Fruit fly (Drosophila melanogaster) whole organism, embryonic: ENCODE data around the gene Mfe2.

Experiments used
- CG10321 ChIP-seq: fragments of 200-800 bp; sonication (Bioruptor generic); IDR thresholded peaks from 2 replicates; pipeline ENCODE4 v1.3.6; 2022; ENCODE audit warnings: missing biosample characterization, missing genetic modification characterization
- CG10543 ChIP-seq: fragments of 200-800 bp; sonication (Bioruptor generic); optimal IDR thresholded peaks from 3 replicates; lab custom pipeline; 2017; ENCODE audit warnings: missing biosample characterization, mild to moderate bottlenecking, missing genetic modification characterization, moderate library complexity
- CG10959 ChIP-seq: fragments of 200-800 bp; sonication (Bioruptor generic); IDR thresholded peaks from 2 replicates; pipeline ENCODE4 v1.3.6; 2022; ENCODE audit warnings: missing biosample characterization, missing genetic modification characterization
- CG11696 ChIP-seq: fragments of 200-800 bp; sonication (Bioruptor generic); IDR thresholded peaks from 2 replicates; pipeline ENCODE4 v1.3.6; 2022; ENCODE audit warnings: missing biosample characterization, missing genetic modification characterization
- CG14441 ChIP-seq: fragments of 200-800 bp; sonication (Bioruptor generic); IDR thresholded peaks from 2 replicates; pipeline ENCODE4 v1.3.6; 2022; ENCODE audit warnings: missing biosample characterization, missing genetic modification characterization
- CG14860 ChIP-seq: fragments of 200-800 bp; sonication (Bioruptor generic); IDR thresholded peaks from 3 replicates; pipeline ENCODE4 v1.3.6; 2022; ENCODE audit warnings: missing biosample characterization, missing genetic modification characterization; ENCODE audit not compliant: partially characterized antibody
- CG15514 ChIP-seq: fragments of 200-800 bp; sonication (Bioruptor generic); optimal IDR thresholded peaks from 3 replicates; lab custom pipeline; 2017; ENCODE audit warnings: missing biosample characterization, missing genetic modification characterization, mild to moderate bottlenecking, moderate library complexity, missing genetic modification reagents
- CG1792 ChIP-seq: fragments of 200-800 bp; sonication (Bioruptor generic); optimal IDR thresholded peaks from 2 replicates; lab custom pipeline; 2016; ENCODE audit warnings: missing biosample characterization, missing genetic modification characterization
- CG2116 ChIP-seq: fragments of 200-800 bp; sonication (Bioruptor generic); optimal IDR thresholded peaks from 3 replicates; lab custom pipeline; 2018; ENCODE audit warnings: missing biosample characterization, mild to moderate bottlenecking, missing genetic modification characterization
- CG30403 ChIP-seq: fragments of 200-800 bp; sonication (Bioruptor generic); optimal IDR thresholded peaks from 3 replicates; lab custom pipeline; 2016; ENCODE audit warnings: missing biosample characterization, missing genetic modification characterization
- CG30431 ChIP-seq: fragments of 200-800 bp; sonication (Bioruptor generic); optimal IDR thresholded peaks from 2 replicates; lab custom pipeline; 2017; ENCODE audit warnings: missing biosample characterization, missing genetic modification characterization
- CG3163 ChIP-seq: fragments of 200-800 bp; sonication (Bioruptor generic); optimal IDR thresholded peaks from 3 replicates; lab custom pipeline; 2016; ENCODE audit warnings: missing biosample characterization, missing genetic modification characterization
- CG3407 ChIP-seq: fragments of 200-800 bp; sonication (Bioruptor generic); optimal IDR thresholded peaks from 2 replicates; lab custom pipeline; 2018; ENCODE audit warnings: missing biosample characterization, mild to moderate bottlenecking, missing genetic modification characterization
- CG34224 ChIP-seq: fragments of 200-800 bp; sonication (Bioruptor generic); IDR thresholded peaks from 3 replicates; pipeline ENCODE4 v1.3.6; 2022; ENCODE audit warnings: missing biosample characterization, missing genetic modification characterization; ENCODE audit not compliant: partially characterized antibody
- CG4328 ChIP-seq: fragments of 200-800 bp; sonication (Bioruptor generic); optimal IDR thresholded peaks from 3 replicates; lab custom pipeline; 2017; ENCODE audit warnings: missing biosample characterization, missing genetic modification reagents, missing genetic modification characterization
- CG7786 ChIP-seq: fragments of 200-800 bp; sonication (Bioruptor generic); optimal IDR thresholded peaks from 2 replicates; lab custom pipeline; 2016; ENCODE audit warnings: missing biosample characterization, missing genetic modification characterization
- CG7839 ChIP-seq: fragments of 200-800 bp; sonication (Bioruptor generic); optimal IDR thresholded peaks from 3 replicates; lab custom pipeline; 2018; ENCODE audit warnings: missing biosample characterization, mild to moderate bottlenecking, missing genetic modification characterization, moderate library complexity
- Camta ChIP-seq: fragments of 200-800 bp; sonication (Bioruptor generic); optimal IDR thresholded peaks from 2 replicates; lab custom pipeline; 2016; ENCODE audit warnings: missing biosample characterization, missing genetic modification characterization
- Deaf1 ChIP-seq: fragments of 200-800 bp; optimal IDR thresholded peaks from 3 replicates; lab custom pipeline; 2019; ENCODE audit warnings: missing biosample characterization, mild to moderate bottlenecking, missing genetic modification characterization, moderate library complexity
- Dref ChIP-seq: fragments of 200-800 bp; sonication (Bioruptor generic); IDR thresholded peaks from 2 replicates; pipeline ENCODE4 v1.3.6; 2022; ENCODE audit warnings: missing biosample characterization, missing genetic modification characterization
- Elba2 ChIP-seq: fragments of 200-800 bp; sonication (Bioruptor generic); optimal IDR thresholded peaks from 3 replicates; lab custom pipeline; 2016; ENCODE audit warnings: missing biosample characterization, missing genetic modification characterization
- Hey ChIP-seq: fragments of 200-800 bp; sonication (Bioruptor generic); optimal IDR thresholded peaks from 3 replicates; lab custom pipeline; 2018; ENCODE audit warnings: missing biosample characterization, mild to moderate bottlenecking, missing genetic modification characterization
- MBD-R2 ChIP-seq: fragments of 200-800 bp; sonication (Bioruptor generic); IDR thresholded peaks from 2 replicates; pipeline ENCODE4 v1.3.6; 2022; ENCODE audit warnings: missing biosample characterization, missing genetic modification characterization
- Max ChIP-seq: fragments of 200-800 bp; sonication (Bioruptor generic); optimal IDR thresholded peaks from 2 replicates; lab custom pipeline; 2016; ENCODE audit warnings: missing biosample characterization, mild to moderate bottlenecking, missing genetic modification characterization
- Mrtf ChIP-seq: fragments of 200-800 bp; sonication (Bioruptor generic); IDR thresholded peaks from 3 replicates; pipeline ENCODE4 v1.3.6; 2022; ENCODE audit warnings: missing biosample characterization, missing genetic modification characterization
- NFAT ChIP-seq: fragments of 200-800 bp; sonication (Bioruptor generic); IDR thresholded peaks from 2 replicates; pipeline ENCODE4 v1.3.6; 2022; ENCODE audit warnings: missing biosample characterization, missing genetic modification characterization
- Neu2 ChIP-seq: fragments of 200-800 bp; sonication (Bioruptor generic); optimal IDR thresholded peaks from 3 replicates; lab custom pipeline; 2016; ENCODE audit warnings: missing biosample characterization, missing genetic modification characterization, borderline replicate concordance
- Sox100B ChIP-seq: fragments of 200-800 bp; sonication (Bioruptor generic); optimal IDR thresholded peaks from 3 replicates; lab custom pipeline; 2018; ENCODE audit warnings: missing biosample characterization, mild to moderate bottlenecking, missing genetic modification characterization
- ase ChIP-seq: fragments of 200-800 bp; sonication (Bioruptor generic); IDR thresholded peaks from 3 replicates; pipeline ENCODE4 v1.3.6; 2022; ENCODE audit warnings: missing biosample characterization, missing genetic modification characterization
- bsh ChIP-seq, 2 experiments: fragments of 200-800 bp; sonication (Bioruptor generic); optimal IDR thresholded peaks; 2 replicates each; lab custom pipeline; 2017 to 2018; ENCODE audit warnings: mild to moderate bottlenecking in 2 of 2, missing biosample characterization in 2 of 2, missing genetic modification characterization in 2 of 2, moderate library complexity in 1 of 2
- ci ChIP-seq: fragments of 200-800 bp; sonication (Bioruptor generic); IDR thresholded peaks from 3 replicates; pipeline ENCODE4 v1.3.6; 2022; ENCODE audit warnings: missing biosample characterization, missing genetic modification characterization
- dati ChIP-seq: fragments of 200-800 bp; sonication (Bioruptor generic); IDR thresholded peaks from 2 replicates; pipeline ENCODE4 v1.3.6; 2022; ENCODE audit warnings: missing biosample characterization, missing genetic modification characterization
- dpn ChIP-seq, 2 experiments: fragments of 200-800 bp; sonication (Bioruptor generic); optimal IDR thresholded peaks; 3 replicates each; lab custom pipeline; 2016; ENCODE audit warnings: missing biosample characterization in 2 of 2, missing genetic modification characterization in 2 of 2
- ewg ChIP-seq: fragments of 200-800 bp; sonication (Bioruptor generic); optimal IDR thresholded peaks from 3 replicates; lab custom pipeline; 2017; ENCODE audit warnings: mild to moderate bottlenecking, missing biosample characterization, missing genetic modification reagents, missing genetic modification characterization
- fd96Cb ChIP-seq: fragments of 200-800 bp; sonication (Bioruptor generic); optimal IDR thresholded peaks from 2 replicates; lab custom pipeline; 2018; ENCODE audit warnings: missing biosample characterization, mild to moderate bottlenecking, missing genetic modification characterization, moderate library complexity
- gfzf ChIP-seq: fragments of 200-800 bp; sonication (Bioruptor generic); optimal IDR thresholded peaks from 2 replicates; lab custom pipeline; 2016; ENCODE audit warnings: missing biosample characterization, mild to moderate bottlenecking, missing genetic modification characterization, moderate library complexity
- grn ChIP-seq: fragments of 200-800 bp; sonication (Bioruptor generic); optimal IDR thresholded peaks from 3 replicates; lab custom pipeline; 2017; ENCODE audit warnings: missing biosample characterization, missing genetic modification characterization
- ind ChIP-seq: fragments of 200-800 bp; sonication (Bioruptor generic); optimal IDR thresholded peaks from 3 replicates; lab custom pipeline; 2016; ENCODE audit warnings: missing biosample characterization, missing genetic modification characterization
- ken ChIP-seq: fragments of 200-800 bp; sonication (Bioruptor generic); IDR thresholded peaks from 3 replicates; pipeline ENCODE4 v1.3.6; 2022; ENCODE audit warnings: missing biosample characterization, missing genetic modification characterization
- nerfin-2 ChIP-seq: fragments of 200-800 bp; sonication (Bioruptor generic); IDR thresholded peaks from 2 replicates; pipeline ENCODE4 v1.3.6; 2022; ENCODE audit warnings: missing biosample characterization, missing genetic modification characterization; ENCODE audit not compliant: partially characterized antibody
- phol ChIP-seq: fragments of 200-800 bp; sonication (Bioruptor generic); optimal IDR thresholded peaks from 3 replicates; lab custom pipeline; 2018; ENCODE audit warnings: missing biosample characterization, mild to moderate bottlenecking, missing genetic modification characterization, moderate library complexity
- prd ChIP-seq, 3 experiments: fragments of >200 bp in 2 of 3; fragments of 200-800 bp in 1 of 3; sonication (Bioruptor generic) in 1 of 3; optimal IDR thresholded peaks in 2 of 3; IDR thresholded peaks in 1 of 3; 2 replicates in 2 of 3; 3 replicates in 1 of 3; pipeline versions ENCODE4 v1.3.6 to Lab custom; 2017 to 2022; ENCODE audit warnings: missing biosample characterization in 1 of 3, missing genetic modification characterization in 1 of 3
- rib ChIP-seq: fragments of 200-800 bp; sonication (Bioruptor generic); IDR thresholded peaks from 2 replicates; pipeline ENCODE4 v1.3.6; 2022; ENCODE audit warnings: missing biosample characterization, missing genetic modification characterization
- sc ChIP-seq, 3 experiments: fragments of >200 bp in 2 of 3; fragments of 200-800 bp in 1 of 3; sonication (Bioruptor generic) in 1 of 3; optimal IDR thresholded peaks; 2 replicates in 2 of 3; 3 replicates in 1 of 3; lab custom pipeline; 2017; ENCODE audit warnings: mild to moderate bottlenecking in 1 of 3, missing biosample characterization in 1 of 3, missing genetic modification characterization in 1 of 3, missing genetic modification reagents in 1 of 3
- sd ChIP-seq: fragments of 200-800 bp; sonication (Bioruptor generic); optimal IDR thresholded peaks from 3 replicates; lab custom pipeline; 2018; ENCODE audit warnings: missing biosample characterization, mild to moderate bottlenecking, missing genetic modification characterization, moderate library complexity
- sens ChIP-seq: fragments of 200-800 bp; sonication (Bioruptor generic); peaks from one replicate; lab custom pipeline; 2016; ENCODE audit warnings: missing biosample characterization, missing genetic modification characterization
- slou ChIP-seq: fragments of 200-800 bp; sonication (Bioruptor generic); optimal IDR thresholded peaks from 3 replicates; lab custom pipeline; 2016; ENCODE audit warnings: missing biosample characterization, missing genetic modification characterization
- tin ChIP-seq: fragments of 200-800 bp; sonication (Bioruptor generic); optimal IDR thresholded peaks from 3 replicates; lab custom pipeline; 2016; ENCODE audit warnings: missing biosample characterization, missing genetic modification characterization
- tup ChIP-seq: fragments of 200-800 bp; sonication (Bioruptor generic); optimal IDR thresholded peaks from 2 replicates; lab custom pipeline; 2016; ENCODE audit warnings: missing biosample characterization, mild to moderate bottlenecking, missing genetic modification characterization, moderate library complexity

Mfe2 gene

DNA sequence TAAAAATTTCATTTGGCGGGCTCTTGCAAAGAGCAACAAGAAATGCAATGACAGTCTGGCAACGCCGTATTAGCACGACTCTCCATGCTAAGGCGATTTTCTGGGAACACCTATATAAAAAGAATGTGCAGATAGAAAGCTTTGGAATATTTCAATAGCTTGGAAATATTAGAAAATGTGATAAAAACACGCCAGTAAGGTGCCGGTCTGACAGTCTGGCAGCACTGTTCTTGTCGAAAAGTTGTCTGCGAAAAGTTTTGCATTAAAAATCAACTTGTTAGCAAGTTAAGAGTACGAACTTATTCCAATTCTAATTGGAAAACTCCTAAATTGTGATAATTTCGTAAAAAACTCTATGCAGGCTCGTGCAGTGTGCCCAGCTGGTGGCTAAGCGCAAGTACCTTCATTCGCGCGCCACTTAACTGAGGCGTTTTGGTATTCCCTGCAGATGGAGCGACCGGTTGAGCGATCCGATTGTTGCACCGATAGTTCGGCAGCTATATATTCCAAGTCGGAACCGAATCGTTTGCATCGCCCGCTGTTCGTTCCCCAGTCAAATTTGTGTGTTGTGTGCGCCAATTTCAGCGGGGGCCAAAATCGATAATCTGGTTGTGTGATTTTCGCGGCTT is 7.2 kb downstream of the Mfe2 start, which contains the start of gene eas (continued):
- TF ChIP-seq dpn (GFP tag; optimal IDR thresholded peaks at IDR 0.05; lab: Kevin White, UChicago) (peak in 1 of 2 experiments; percentile 37), Mrtf (GFP tag; lab: Robert Waterston, UW) (no peak), CG30431 (GFP tag; lab: Kevin White, UChicago) (no peak), tin (GFP tag; lab: Kevin White, UChicago) (peak; percentile 36), CG1792 (no peak), ase (GFP tag; lab: Robert Waterston, UW) (no peak), CG7839 (tag; lab: Kevin White, UChicago) (no peak), CG7786 (GFP tag; lab: Kevin White, UChicago) (peak; percentile 1), MBD-R2 (GFP tag; lab: Robert Waterston, UW) (peak; percentile 55), sc (optimal IDR thresholded peaks at IDR 0.05; lab: Kevin White, UChicago) (no peak), sc (GFP tag; optimal IDR thresholded peaks at IDR 0.05; lab: Kevin White, UChicago) (no peak), Camta (no peak), slou (GFP tag; lab: Kevin White, UChicago) (no peak), ind (GFP tag; lab: Kevin White, UChicago) (peak; percentile 13), CG10321 (GFP tag; lab: Robert Waterston, UW) (no peak), Hey (tag; lab: Kevin White, UChicago) (no peak), CG2116 (GFP tag; lab: Kevin White, UChicago) (peak; percentile 72), NFAT (GFP tag; lab: Robert Waterston, UW) (peak; percentile 27; the same call in 1 of the 2 replicates), CG10959 (GFP tag; lab: Robert Waterston, UW) (no peak), Deaf1 (tag; lab: Kevin White, UChicago) (peak; percentile 65), Elba2 (GFP tag; lab: Kevin White, UChicago) (peak; percentile 26), tup (no peak), CG30403 (peak; percentile 10), Max (GFP tag; lab: Kevin White, UChicago) (peak; percentile 19), CG3163 (GFP tag; lab: Kevin White, UChicago) (no peak), ewg (no peak), Dref (GFP tag; lab: Robert Waterston, UW) (peak; percentile 59), nerfin-2 (GFP tag; lab: Robert Waterston, UW) (peak; percentile 23; the same call in 1 of the 2 replicates), Neu2 (GFP tag; lab: Kevin White, UChicago) (no peak), phol (tag; lab: Kevin White, UChicago) (no peak), CG34224 (GFP tag; lab: Robert Waterston, UW) (peak; percentile 70), gfzf (peak; percentile 96), CG4328 (GFP tag; lab: Kevin White, UChicago) (no peak), CG15514 (GFP tag; lab: Kevin White, UChicago) (peak; percentile 97), CG14860 (GFP tag; lab: Robert Waterston, UW) (peak; percentile 59), fd96Cb (tag; lab: Kevin White, UChicago) (no peak), CG10543 (GFP tag; lab: Kevin White, UChicago) (no peak), dati (GFP tag; lab: Robert Waterston, UW) (no peak), Sox100B (GFP tag; lab: Kevin White, UChicago) (no peak), sd (tag; lab: Kevin White, UChicago) (peak; percentile 10), prd (optimal IDR thresholded peaks at IDR 0.05; lab: Kevin White, UChicago) (no peak), prd (GFP tag; IDR thresholded peaks at IDR 0.05; lab: Robert Waterston, UW) (no peak), grn (GFP tag; lab: Kevin White, UChicago) (peak; percentile 22), bsh (GFP tag; optimal IDR thresholded peaks at IDR 0.05; lab: Kevin White, UChicago) (no peak), rib (GFP tag; lab: Robert Waterston, UW) (no peak), sens (GFP tag; lab: Kevin White, UChicago) (peak; percentile 88), CG14441 (no peak), ci (GFP tag; lab: Robert Waterston, UW) (peak; percentile 74), ken (GFP tag; lab: Robert Waterston, UW) (0 out of 3 replicates have a peak, but pooled peaks have one; percentile 10), CG3407 (GFP tag; lab: Kevin White, UChicago) (no peak), CG11696 (no peak)
